Fruit fly (Drosophila melanogaster) whole organism, embryonic: ENCODE measurements around the gene Pbgs.

ENCODE experiments used
- ATbp ChIP-seq: fragments of 200-800 bp; sonication (Bioruptor generic); optimal IDR thresholded peaks from 2 replicates; lab custom pipeline; 2017; ENCODE audit warnings: missing biosample characterization, mild to moderate bottlenecking, missing genetic modification characterization, missing genetic modification reagents
- Aef1 ChIP-seq: fragments of 200-800 bp; sonication (Bioruptor generic); IDR thresholded peaks from 3 replicates; pipeline ENCODE4 v1.3.6; 2022; ENCODE audit warnings: missing biosample characterization, missing genetic modification characterization
- BtbVII ChIP-seq: fragments of 200-800 bp; sonication (Bioruptor generic); optimal IDR thresholded peaks from 3 replicates; lab custom pipeline; 2017; ENCODE audit warnings: missing biosample characterization, mild to moderate bottlenecking, missing genetic modification characterization
- CG11695 ChIP-seq: fragments of 200-800 bp; sonication (Bioruptor generic); IDR thresholded peaks from 3 replicates; pipeline ENCODE4 v1.3.6; 2022; ENCODE audit warnings: missing biosample characterization, missing genetic modification characterization
- CG12769 ChIP-seq: fragments of 200-800 bp; sonication (Bioruptor generic); optimal IDR thresholded peaks from 2 replicates; lab custom pipeline; 2019; ENCODE audit warnings: missing biosample characterization, mild to moderate bottlenecking, missing genetic modification characterization, moderate library complexity
- CG13287 ChIP-seq: fragments of 200-800 bp; sonication (Bioruptor generic); IDR thresholded peaks from 2 replicates; pipeline ENCODE4 v1.3.6; 2022; ENCODE audit warnings: missing biosample characterization, missing genetic modification characterization; ENCODE audit not compliant: partially characterized antibody
- CG15514 ChIP-seq: fragments of 200-800 bp; sonication (Bioruptor generic); optimal IDR thresholded peaks from 3 replicates; lab custom pipeline; 2017; ENCODE audit warnings: missing biosample characterization, missing genetic modification characterization, mild to moderate bottlenecking, moderate library complexity, missing genetic modification reagents
- CG2199 ChIP-seq: fragments of 200-800 bp; sonication (Bioruptor generic); IDR thresholded peaks from 3 replicates; pipeline ENCODE4 v1.3.6; 2022; ENCODE audit warnings: missing biosample characterization, missing genetic modification characterization
- CG31441 ChIP-seq: fragments of 200-800 bp; sonication (Bioruptor generic); IDR thresholded peaks from 2 replicates; pipeline ENCODE4 v1.3.6; 2022; ENCODE audit warnings: missing biosample characterization, missing genetic modification characterization
- CG32532 ChIP-seq: fragments of 200-800 bp; sonication (Bioruptor generic); IDR thresholded peaks from 2 replicates; pipeline ENCODE4 v1.3.6; 2022; ENCODE audit warnings: missing biosample characterization, missing genetic modification characterization
- CG33213 ChIP-seq: fragments of 200-800 bp; sonication (Bioruptor generic); optimal IDR thresholded peaks from 3 replicates; lab custom pipeline; 2016; ENCODE audit warnings: missing biosample characterization, missing genetic modification characterization
- CG34422 ChIP-seq: fragments of 200-800 bp; sonication (Bioruptor generic); IDR thresholded peaks from 3 replicates; pipeline ENCODE4 v1.3.6; 2022; ENCODE audit warnings: missing biosample characterization, missing genetic modification characterization
- CG4360 ChIP-seq: fragments of 200-800 bp; sonication (Bioruptor generic); IDR thresholded peaks from 2 replicates; pipeline ENCODE4 v1.3.6; 2022; ENCODE audit warnings: missing biosample characterization, missing genetic modification characterization
- CG6254 ChIP-seq: fragments of 200-800 bp; sonication (Bioruptor generic); optimal IDR thresholded peaks from 3 replicates; lab custom pipeline; 2017; ENCODE audit warnings: mild to moderate bottlenecking, missing biosample characterization, missing genetic modification reagents, missing genetic modification characterization
- Elba2 ChIP-seq: fragments of 200-800 bp; sonication (Bioruptor generic); optimal IDR thresholded peaks from 3 replicates; lab custom pipeline; 2016; ENCODE audit warnings: missing biosample characterization, missing genetic modification characterization
- HHEX ChIP-seq: fragments of 200-800 bp; sonication (Bioruptor generic); optimal IDR thresholded peaks from 3 replicates; lab custom pipeline; 2017; ENCODE audit warnings: missing biosample characterization, mild to moderate bottlenecking, missing genetic modification characterization, missing genetic modification reagents
- HmgZ ChIP-seq: fragments of 200-800 bp; sonication (Bioruptor generic); optimal IDR thresholded peaks from 2 replicates; lab custom pipeline; 2018; ENCODE audit warnings: missing biosample characterization, mild to moderate bottlenecking, missing genetic modification characterization
- Hr3 ChIP-seq: fragments of 200-800 bp; sonication (Bioruptor generic); optimal IDR thresholded peaks from 3 replicates; lab custom pipeline; 2016; ENCODE audit warnings: missing biosample characterization, missing genetic modification characterization
- Med ChIP-seq: fragments of 200-800 bp; sonication (Bioruptor generic); peaks from one replicate; lab custom pipeline; 2016; ENCODE audit warnings: missing biosample characterization, missing genetic modification characterization, mild to moderate bottlenecking, inconsistent platforms, moderate library complexity
- Nf-YC ChIP-seq: fragments of 200-800 bp; optimal IDR thresholded peaks from 3 replicates; lab custom pipeline; 2019; ENCODE audit warnings: missing biosample characterization, mild to moderate bottlenecking, missing genetic modification characterization, moderate library complexity
- Pdp1 ChIP-seq, 2 experiments: fragments of 200-800 bp; sonication (Bioruptor generic); optimal IDR thresholded peaks; 3 replicates each; lab custom pipeline; 2016; ENCODE audit warnings: missing biosample characterization in 2 of 2, missing genetic modification characterization in 2 of 2, mild to moderate bottlenecking in 1 of 2, moderate library complexity in 1 of 2
- Trl ChIP-seq, 3 experiments: fragments of >200 bp in 2 of 3; fragments of 200-800 bp in 1 of 3; sonication (Bioruptor generic) in 1 of 3; optimal IDR thresholded peaks; 2 replicates in 1 of 3; 3 replicates in 2 of 3; lab custom pipeline; 2016 to 2017; ENCODE audit warnings: missing biosample characterization in 1 of 3, missing genetic modification characterization in 1 of 3
- Vsx1 ChIP-seq: fragments of 200-800 bp; sonication (Bioruptor generic); optimal IDR thresholded peaks from 2 replicates; lab custom pipeline; 2017; ENCODE audit warnings: missing biosample characterization, mild to moderate bottlenecking, missing genetic modification characterization, missing genetic modification reagents
- abd-A ChIP-seq: fragments of 200-800 bp; sonication (Bioruptor generic); optimal IDR thresholded peaks from 3 replicates; lab custom pipeline; 2019; ENCODE audit warnings: missing biosample characterization, mild to moderate bottlenecking, missing genetic modification characterization, moderate library complexity
- ara ChIP-seq: fragments of 200-800 bp; sonication (Bioruptor generic); IDR thresholded peaks from 2 replicates; pipeline ENCODE4 v1.3.6; 2022; ENCODE audit warnings: missing biosample characterization, missing genetic modification characterization
- bbx ChIP-seq: fragments of 200-800 bp; sonication (Bioruptor generic); IDR thresholded peaks from 2 replicates; pipeline ENCODE4 v1.3.6; 2022; ENCODE audit warnings: missing biosample characterization, missing genetic modification characterization; ENCODE audit not compliant: partially characterized antibody
- bsh ChIP-seq, 2 experiments: fragments of 200-800 bp; sonication (Bioruptor generic); optimal IDR thresholded peaks; 2 replicates each; lab custom pipeline; 2017 to 2018; ENCODE audit warnings: mild to moderate bottlenecking in 2 of 2, missing biosample characterization in 2 of 2, missing genetic modification characterization in 2 of 2, moderate library complexity in 1 of 2
- caup ChIP-seq: fragments of 200-800 bp; sonication (Bioruptor generic); optimal IDR thresholded peaks from 3 replicates; lab custom pipeline; 2017; ENCODE audit warnings: missing biosample characterization, mild to moderate bottlenecking, missing genetic modification characterization, moderate library complexity; ENCODE audit not compliant: severe bottlenecking
- cg ChIP-seq: fragments of 200-800 bp; sonication (Bioruptor generic); optimal IDR thresholded peaks from 3 replicates; lab custom pipeline; 2019; ENCODE audit warnings: missing biosample characterization, mild to moderate bottlenecking, missing genetic modification characterization, moderate library complexity
- chinmo ChIP-seq: fragments of 200-800 bp; sonication (Bioruptor generic); IDR thresholded peaks from 4 replicates; pipeline ENCODE4 v1.3.6; 2022; ENCODE audit warnings: missing biosample characterization, missing genetic modification characterization; ENCODE audit not compliant: partially characterized antibody
- corto ChIP-seq: fragments of 200-800 bp; sonication (Bioruptor generic); optimal IDR thresholded peaks from 2 replicates; lab custom pipeline; 2016; ENCODE audit warnings: missing biosample characterization, mild to moderate bottlenecking, missing genetic modification characterization, moderate library complexity
- gro ChIP-seq: fragments of 200-800 bp; sonication (Bioruptor generic); optimal IDR thresholded peaks from 2 replicates; lab custom pipeline; 2016; ENCODE audit warnings: missing biosample characterization, missing genetic modification characterization
- lbe ChIP-seq: fragments of 200-800 bp; sonication (Bioruptor generic); optimal IDR thresholded peaks from 2 replicates; lab custom pipeline; 2016; ENCODE audit warnings: missing biosample characterization, mild to moderate bottlenecking, missing genetic modification characterization
- nom ChIP-seq: fragments of 200-800 bp; sonication (Bioruptor generic); optimal IDR thresholded peaks from 2 replicates; lab custom pipeline; 2017; ENCODE audit warnings: missing biosample characterization, missing genetic modification characterization, mild to moderate bottlenecking, moderate library complexity, missing genetic modification reagents
- pnt ChIP-seq: fragments of 200-800 bp; sonication (Bioruptor generic); optimal IDR thresholded peaks from 3 replicates; lab custom pipeline; 2016; ENCODE audit warnings: missing biosample characterization, missing genetic modification characterization
- sd ChIP-seq: fragments of 200-800 bp; sonication (Bioruptor generic); optimal IDR thresholded peaks from 3 replicates; lab custom pipeline; 2018; ENCODE audit warnings: missing biosample characterization, mild to moderate bottlenecking, missing genetic modification characterization, moderate library complexity
- so ChIP-seq: fragments of 200-800 bp; sonication (Bioruptor generic); IDR thresholded peaks from 3 replicates; pipeline ENCODE4 v1.3.6; 2022; ENCODE audit warnings: missing biosample characterization, missing genetic modification characterization
- sqz ChIP-seq: fragments of 200-800 bp; sonication (Bioruptor generic); optimal IDR thresholded peaks from 3 replicates; lab custom pipeline; 2018; ENCODE audit warnings: missing biosample characterization, mild to moderate bottlenecking, missing genetic modification characterization
- sr ChIP-seq: fragments of 200-800 bp; sonication (Bioruptor generic); IDR thresholded peaks from 3 replicates; pipeline ENCODE4 v1.3.6; 2022; ENCODE audit warnings: missing biosample characterization, missing genetic modification characterization
- twi ChIP-seq: fragments of 200-800 bp; optimal IDR thresholded peaks from 2 replicates; lab custom pipeline; 2019; ENCODE audit warnings: missing biosample characterization, mild to moderate bottlenecking, missing genetic modification characterization, moderate library complexity
- vvl ChIP-seq: fragments of 200-800 bp; sonication (Bioruptor generic); IDR thresholded peaks from 2 replicates; pipeline ENCODE4 v1.3.6; 2022; ENCODE audit warnings: missing biosample characterization, missing genetic modification characterization
- wdn ChIP-seq: fragments of 200-800 bp; sonication (Bioruptor generic); IDR thresholded peaks from 2 replicates; pipeline ENCODE4 v1.3.6; 2022; ENCODE audit warnings: missing biosample characterization, missing genetic modification characterization

Pbgs gene

DNA sequence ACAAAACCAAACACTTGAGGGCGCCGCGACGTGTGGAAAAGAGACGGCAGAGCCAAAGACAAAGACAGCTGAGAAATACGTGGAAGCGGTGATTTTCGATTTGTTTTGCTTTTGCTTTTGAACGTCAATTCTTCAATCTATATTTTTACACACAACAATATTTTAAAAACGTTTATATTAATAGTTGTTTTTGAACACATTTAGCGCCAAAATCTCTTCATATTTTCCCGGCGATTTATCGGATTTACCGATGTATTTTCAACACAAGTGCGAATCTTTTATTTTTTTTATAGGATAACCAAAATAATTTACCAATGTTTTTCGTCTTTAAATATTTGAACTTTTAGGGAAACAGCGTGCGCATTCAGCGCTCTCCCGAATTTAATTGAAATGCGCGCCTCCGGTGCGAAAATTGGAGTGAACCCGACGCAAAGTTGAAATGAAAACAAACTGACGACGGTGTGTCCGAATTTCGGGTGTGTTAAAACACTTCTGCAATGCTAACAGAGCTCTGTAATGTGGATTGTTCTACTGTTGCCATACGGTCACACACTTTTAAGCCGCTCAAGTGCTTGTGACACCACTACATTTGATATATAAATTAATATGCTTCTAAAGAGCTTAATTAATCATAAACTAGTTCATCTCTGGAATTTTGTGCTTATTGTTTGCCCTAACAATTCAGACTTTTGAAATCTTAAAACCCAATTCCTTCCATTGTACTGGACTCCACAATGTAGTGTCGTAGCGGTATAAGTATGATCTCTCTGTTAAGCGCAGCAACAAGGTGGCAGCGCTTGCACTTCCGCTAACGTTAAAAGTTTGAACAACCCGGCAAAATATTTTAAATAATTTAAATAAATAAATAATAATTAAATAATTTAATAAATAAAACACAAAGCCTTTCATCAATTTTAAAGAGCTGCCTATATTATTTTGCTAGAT, 4.5 kb downstream of the Pbgs start, which contains the start of gene app (continued):
- TF ChIP-seq pnt (GFP tag; lab: Kevin White, UChicago) (peak; percentile 63), CG32532 (peak; percentile 90), BtbVII (GFP tag; lab: Kevin White, UChicago) (peak; percentile 80)

dm6 chr3L:12265526-12266342, 5.4 kb downstream of the Pbgs start:
- 0 out of 2 replicates have a peak, but pooled peaks have one; percentile 7 for TF ChIP-seq vvl (GFP tag; lab: Robert Waterston, UW)
- TF ChIP-seq CG11695 (GFP tag; lab: Robert Waterston, UW) = 0 out of 3 replicates have a peak, but pooled peaks have one; percentile 10
- peak; percentile 4 for TF ChIP-seq lbe (GFP tag; lab: Kevin White, UChicago)
- no peak for TF ChIP-seq HHEX (GFP tag; lab: Kevin White, UChicago)
- no peak for TF ChIP-seq gro (GFP tag; lab: Kevin White, UChicago)
- TF ChIP-seq so (GFP tag; lab: Robert Waterston, UW) = 0 out of 3 replicates have a peak, but pooled peaks have one; percentile 15
- TF ChIP-seq CG33213 (GFP tag; lab: Kevin White, UChicago) = no peak
- TF ChIP-seq CG12769 (tag; lab: Kevin White, UChicago) = peak; percentile 2
- TF ChIP-seq caup (GFP tag; lab: Kevin White, UChicago) = no peak
- peak; percentile 58 to 84 for TF ChIP-seq Trl (optimal IDR thresholded peaks at IDR 0.05; lab: Kevin White, UChicago)
- TF ChIP-seq Trl (GFP tag; optimal IDR thresholded peaks at IDR 0.05; lab: Kevin White, UChicago) = no peak
- TF ChIP-seq sd (tag; lab: Kevin White, UChicago) = peak; percentile 95
- TF ChIP-seq CG13287 (GFP tag; lab: Robert Waterston, UW) = 0 out of 2 replicates have a peak, but pooled peaks have one; percentile 6
- peak; percentile 33 for TF ChIP-seq abd-A (tag; lab: Kevin White, UChicago)
- peak; percentile 50 for TF ChIP-seq Aef1 (GFP tag; lab: Robert Waterston, UW)
- peak; percentile 16 for TF ChIP-seq HmgZ
- no peak for TF ChIP-seq CG15514 (GFP tag; lab: Kevin White, UChicago)
- no peak for TF ChIP-seq wdn (GFP tag; lab: Robert Waterston, UW)
- TF ChIP-seq nom = peak; percentile 88
- peak; percentile 43 for TF ChIP-seq Vsx1
- no peak for TF ChIP-seq Hr3 (GFP tag; lab: Kevin White, UChicago)
- peak in 1 of 2 experiments; percentile 75 for TF ChIP-seq bsh (GFP tag; optimal IDR thresholded peaks at IDR 0.05; lab: Kevin White, UChicago)
- TF ChIP-seq CG4360 (GFP tag; lab: Robert Waterston, UW) = peak; percentile 96
- TF ChIP-seq Elba2 = peak; percentile 2
- TF ChIP-seq Pdp1 (GFP tag; optimal IDR thresholded peaks at IDR 0.05; lab: Kevin White, UChicago) = peak in 1 of 2 experiments; percentile 39
- TF ChIP-seq Nf-YC = peak; percentile 3
- peak; percentile 68 for TF ChIP-seq Med
- peak; percentile 68; the same call in 1 of the 3 replicates for TF ChIP-seq CG2199 (GFP tag; lab: Robert Waterston, UW)
- TF ChIP-seq CG31441 (GFP tag; lab: Robert Waterston, UW) = no peak
- TF ChIP-seq corto (GFP tag; lab: Kevin White, UChicago) = peak; percentile 33
- peak; percentile 72 for TF ChIP-seq sqz (GFP tag; lab: Kevin White, UChicago)
- peak; percentile 47 for TF ChIP-seq twi (tag; lab: Kevin White, UChicago)
- TF ChIP-seq ara (GFP tag; lab: Robert Waterston, UW) = peak; percentile 53; the same call in 1 of the 2 replicates
- TF ChIP-seq ATbp (GFP tag; lab: Kevin White, UChicago) = peak; percentile 60
- TF ChIP-seq cg (GFP tag; lab: Kevin White, UChicago) = peak; percentile 94
- TF ChIP-seq sr = peak; percentile 63; the same call in 2 of the 3 replicates
- peak; percentile 15; the same call in 1 of the 2 replicates for TF ChIP-seq bbx (GFP tag; lab: Robert Waterston, UW)
- no peak for TF ChIP-seq CG6254 (GFP tag; lab: Kevin White, UChicago)
- peak; percentile 86; the same call in 2 of the 4 replicates for TF ChIP-seq chinmo (GFP tag; lab: Robert Waterston, UW)
- 0 out of 3 replicates have a peak, but pooled peaks have one; percentile 41 for TF ChIP-seq CG34422
